Worm (Caenorhabditis elegans) whole organism, L1 larva: ENCODE data around the gene amx-1.

Experiments
- nhr-76 ChIP-seq: sonication (generic microtip); optimal IDR thresholded peaks from 2 replicates; lab custom pipeline; 2017; ENCODE audit warnings: missing biosample characterization, missing genetic modification characterization
- ztf-11 ChIP-seq, 2 experiments: sonication (generic microtip); optimal IDR thresholded peaks; 2 replicates each; lab custom pipeline; 2016 to 2017; ENCODE audit warnings: missing genetic modification characterization in 2 of 2, missing biosample characterization in 1 of 2, missing compliant biosample characterization in 1 of 2

DNA sequence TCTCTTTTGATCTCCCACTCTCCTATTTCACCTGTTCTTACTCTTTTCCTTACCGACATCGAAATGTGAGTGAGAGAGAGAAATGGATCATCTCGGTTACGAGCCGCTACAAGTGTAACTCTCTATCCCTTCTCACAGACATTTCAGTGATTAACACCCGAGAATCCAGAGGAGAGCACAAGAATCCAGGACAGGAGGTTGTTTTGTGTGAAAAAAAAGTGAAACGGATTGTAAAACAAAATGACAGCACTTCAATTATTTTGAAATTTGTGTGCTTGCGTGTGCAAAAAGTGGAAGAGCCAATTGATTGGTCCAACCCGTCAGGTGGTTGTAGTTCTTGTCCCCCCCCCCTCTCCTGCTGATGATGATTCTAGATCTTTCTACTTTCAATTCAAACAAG, 39.4 kb upstream of the amx-1 start:
- no peak for TF ChIP-seq nhr-76 (tag; lab: Kevin White, UChicago)
- TF ChIP-seq ztf-11 (tag; optimal IDR thresholded peaks at IDR 0.05; lab: Kevin White, UChicago), result no peak
